Worm (Caenorhabditis elegans): Measurements from ENCODE around the gene Y38H6A.1.

Y38H6A.1 gene

ce11 chrV:20310575-20310974, 14.9 kb upstream of the Y38H6A.1 start, which contains the start of gene ZC15.10 (continued):
- no peak for TF ChIP-seq bed-2 (GFP tag; IDR thresholded peaks at IDR 0.05)

ce11 chrV:20311519-20311918, 14.0 kb upstream of the Y38H6A.1 start, which contains the start of gene clec-262:
Gene clec-262, plus strand, starts transcription at chrV:20311819.
- TF ChIP-seq ceh-100 (GFP tag; IDR thresholded peaks at IDR 0.05) (no peak), Y79H2A.3 (GFP tag; conservative IDR thresholded peaks at IDR 0.05) (no peak), mxl-1 (tag; optimal IDR thresholded peaks at IDR 0.05) (no peak), lin-40 (tag; optimal IDR thresholded peaks at IDR 0.05) (no peak), nfyb-1 (GFP tag; IDR thresholded peaks at IDR 0.05) (no peak)

ce11 chrV:20317442-20317841, 8.1 kb upstream of the Y38H6A.1 start, which contains the start of gene Y113G7C.1:
Gene Y113G7C.1, plus strand, starts transcription at chrV:20317742.
- TF ChIP-seq ztf-6 (GFP tag; IDR thresholded peaks at IDR 0.05): no peak
- no peak for TF ChIP-seq Y79H2A.3 (GFP tag; conservative IDR thresholded peaks at IDR 0.05)
- TF ChIP-seq madf-3 (GFP tag; IDR thresholded peaks at IDR 0.05): no peak
- TF ChIP-seq hrde-1 (tag; optimal IDR thresholded peaks at IDR 0.05; ENCODE audit: borderline replicate concordance): no peak
- TF ChIP-seq xnd-1 (tag; optimal IDR thresholded peaks at IDR 0.05): no peak
- TF ChIP-seq let-526 (GFP tag; IDR thresholded peaks at IDR 0.05): no peak
- no peak for TF ChIP-seq hmg-20 (GFP tag; IDR thresholded peaks at IDR 0.05)
- no peak for TF ChIP-seq T07F8.4 (tag; optimal IDR thresholded peaks at IDR 0.05)
- TF ChIP-seq rec-8 (tag; optimal IDR thresholded peaks at IDR 0.05): no peak

- TF ChIP-seq hsf-1 (GFP tag; IDR thresholded peaks at IDR 0.05) (no peak), B0019.2 (GFP tag; conservative IDR thresholded peaks at IDR 0.05) (no peak), F49E8.2 (tag; optimal IDR thresholded peaks at IDR 0.05; ENCODE audit: insufficient read depth) (no peak), mxl-1 (tag; optimal IDR thresholded peaks at IDR 0.05) (no peak), ztf-3 (GFP tag; optimal IDR thresholded peaks at IDR 0.05) (no peak), unc-62 (GFP tag; optimal IDR thresholded peaks at IDR 0.05) (no peak)
Measured at ce11 chrV:20335264-20335663, 9.7 kb downstream of the Y38H6A.1 start, which contains the start of gene Y38H6A.5. Gene Y38H6A.5, minus strand, starts transcription at chrV:20335364.

- TF ChIP-seq F55B11.4 (tag; optimal IDR thresholded peaks at IDR 0.05; ENCODE audit: borderline replicate concordance, insufficient read depth) (no peak), snpc-3.4 (tag; optimal IDR thresholded peaks at IDR 0.05) (no peak), unc-62 (GFP tag; optimal IDR thresholded peaks at IDR 0.05) (no peak), unc-130 (GFP tag; optimal IDR thresholded peaks at IDR 0.05) (no peak), C06A6.2 (GFP tag; conservative IDR thresholded peaks at IDR 0.05) (no peak), repo-1 (tag; optimal IDR thresholded peaks at IDR 0.05) (no peak), mel-28 (tag; optimal IDR thresholded peaks at IDR 0.05; ENCODE audit: borderline replicate concordance) (no peak), lin-54 (GFP tag; optimal IDR thresholded peaks at IDR 0.05) (no peak)
Measured at ce11 chrV:20338020-20338419, 12.5 kb downstream of the Y38H6A.1 start.

- TF ChIP-seq nfyb-1 (GFP tag; IDR thresholded peaks at IDR 0.05): no peak
- TF ChIP-seq lir-1 (GFP tag; conservative IDR thresholded peaks at IDR 0.05): no peak
- no peak for TF ChIP-seq madf-6 (GFP tag; IDR thresholded peaks at IDR 0.05)
- no peak for TF ChIP-seq C06A6.2 (GFP tag; conservative IDR thresholded peaks at IDR 0.05)
- TF ChIP-seq nhr-120 (GFP tag; IDR thresholded peaks at IDR 0.05): no peak
- no peak for TF ChIP-seq aptf-2 (GFP tag; conservative IDR thresholded peaks at IDR 0.05)
- TF ChIP-seq sptf-2 (GFP tag; optimal IDR thresholded peaks at IDR 0.05): no peak
- no peak for TF ChIP-seq lag-1 (GFP tag; IDR thresholded peaks at IDR 0.05)
- no peak for TF ChIP-seq lin-54 (GFP tag; optimal IDR thresholded peaks at IDR 0.05)
- no peak for TF ChIP-seq pha-4 (tag; optimal IDR thresholded peaks at IDR 0.05)
- TF ChIP-seq egl-18 (GFP tag; IDR thresholded peaks at IDR 0.05): no peak
- no peak for TF ChIP-seq dox-1 (GFP tag; IDR thresholded peaks at IDR 0.05)
- no peak for TF ChIP-seq pbrm-1 (GFP tag; IDR thresholded peaks at IDR 0.05)
- TF ChIP-seq snpc-1.3 (tag; optimal IDR thresholded peaks at IDR 0.05; ENCODE audit: insufficient read depth): no peak
- no peak for TF ChIP-seq lsy-27 (tag; optimal IDR thresholded peaks at IDR 0.05; ENCODE audit: borderline replicate concordance, insufficient read depth)
- no peak for TF ChIP-seq snpc-3.4 (tag; optimal IDR thresholded peaks at IDR 0.05)
Measured at ce11 chrV:20338870-20339269, 13.4 kb downstream of the Y38H6A.1 start.

Measured in whole organism, young adult.